Worm (Caenorhabditis elegans) whole organism, L4 larva: ENCODE data around the gene Y75B8A.63.

Experiments used
- D1046.2 ChIP-seq: fragments of 200-800 bp; sonication (Bioruptor generic); IDR thresholded peaks from 2 replicates; pipeline ENCODE4 v1.3.6; 2022; ENCODE audit warnings: missing genetic modification characterization, missing compliant biosample characterization
- F10B5.3 ChIP-seq: sonication (generic microtip); optimal IDR thresholded peaks from 2 replicates; lab custom pipeline; 2016; ENCODE audit warnings: mild to moderate bottlenecking, missing genetic modification characterization, missing compliant biosample characterization
- F26F4.8 ChIP-seq: fragments of 200-800 bp; sonication (Bioruptor generic); conservative IDR thresholded peaks from 2 replicates; pipeline ENCODE4 v1.3.6; 2022; ENCODE audit warnings: missing genetic modification characterization, missing compliant biosample characterization
- F44E2.7 ChIP-seq: fragments of 200-800 bp; sonication (Bioruptor generic); IDR thresholded peaks from 2 replicates; pipeline ENCODE4 v2.1.2; 2022; ENCODE audit warnings: missing genetic modification characterization, missing compliant biosample characterization
- F49E8.2 ChIP-seq: sonication (generic microtip); optimal IDR thresholded peaks from 2 replicates; lab custom pipeline; 2016; ENCODE audit warnings: missing compliant biosample characterization, mild to moderate bottlenecking, missing genetic modification characterization, borderline replicate concordance
- R02D3.7 ChIP-seq: fragments of 150-350 bp; sonication (generic microtip); optimal IDR thresholded peaks from 3 replicates; lab custom pipeline; 2014; ENCODE audit warnings: missing biosample characterization, missing genetic modification characterization
- T20F7.1 ChIP-seq: fragments of 200-800 bp; sonication (Bioruptor generic); optimal IDR thresholded peaks from 2 replicates; lab custom pipeline; 2018; ENCODE audit warnings: mild to moderate bottlenecking, missing genetic modification characterization, missing compliant biosample characterization
- Y48G9A.11 ChIP-seq: fragments of 200-800 bp; sonication (Bioruptor generic); IDR thresholded peaks from 2 replicates; pipeline ENCODE4 v1.3.6; 2022; ENCODE audit warnings: missing genetic modification reagents, missing genetic modification characterization, missing compliant biosample characterization
- ZK337.2 ChIP-seq: fragments of 200-800 bp; sonication (Bioruptor generic); IDR thresholded peaks from 2 replicates; pipeline ENCODE4 v1.3.6; 2022; ENCODE audit warnings: missing genetic modification reagents, missing genetic modification characterization, missing compliant biosample characterization
- ZK546.5 ChIP-seq, 2 experiments: sonication (generic microtip); optimal IDR thresholded peaks; 2 replicates each; lab custom pipeline; 2017; ENCODE audit warnings: missing biosample characterization in 2 of 2, missing genetic modification characterization in 2 of 2
- aly-2 ChIP-seq: sonication (generic microtip); optimal IDR thresholded peaks from 2 replicates; lab custom pipeline; 2018; ENCODE audit warnings: missing biosample characterization, missing genetic modification characterization
- arid-1 ChIP-seq: fragments of 200-800 bp; sonication (Bioruptor generic); conservative IDR thresholded peaks from 2 replicates; pipeline ENCODE4 v1.3.6; 2022; ENCODE audit warnings: missing genetic modification reagents, missing genetic modification characterization, missing compliant biosample characterization
- ceh-44 ChIP-seq: fragments of 200-800 bp; sonication (Bioruptor generic); IDR thresholded peaks from 2 replicates; pipeline ENCODE4 v1.3.6; 2022; ENCODE audit warnings: missing genetic modification reagents, missing genetic modification characterization, missing compliant biosample characterization
- cey-2 ChIP-seq: sonication (generic microtip); optimal IDR thresholded peaks from 3 replicates; lab custom pipeline; 2017; ENCODE audit warnings: missing genetic modification characterization, mild to moderate bottlenecking, missing compliant biosample characterization, antibody characterized with exemption, borderline replicate concordance; ENCODE audit not compliant: insufficient read depth
- daf-19 ChIP-seq: fragments of 200-800 bp; sonication (Bioruptor generic); conservative IDR thresholded peaks from 2 replicates; pipeline ENCODE4 v1.3.6; 2022; ENCODE audit warnings: missing genetic modification characterization, missing compliant biosample characterization
- dmd-6 ChIP-seq: fragments of 200-800 bp; sonication (Bioruptor generic); IDR thresholded peaks from 2 replicates; pipeline ENCODE4 v1.3.6; 2022; ENCODE audit warnings: missing genetic modification reagents, missing genetic modification characterization, missing compliant biosample characterization
- dmd-8 ChIP-seq: fragments of 200-800 bp; sonication (Bioruptor generic); IDR thresholded peaks from 2 replicates; pipeline ENCODE4 v1.3.6; 2022; ENCODE audit warnings: missing genetic modification characterization, missing compliant biosample characterization
- dpl-1 ChIP-seq: fragments of 150-350 bp; optimal IDR thresholded peaks from 2 replicates; lab custom pipeline; 2014; ENCODE audit warnings: missing biosample characterization, missing genetic modification reagents, missing genetic modification characterization
- egl-43 ChIP-seq: fragments of 200-800 bp; sonication (Bioruptor generic); IDR thresholded peaks from 2 replicates; pipeline ENCODE4 v1.3.6; 2022; ENCODE audit warnings: missing genetic modification reagents, missing genetic modification characterization, missing compliant biosample characterization
- fkh-10 ChIP-seq: fragments of 150-350 bp; optimal IDR thresholded peaks from 2 replicates; lab custom pipeline; 2014; ENCODE audit warnings: missing biosample characterization, missing genetic modification reagents, missing genetic modification characterization
- fos-1 ChIP-seq: fragments of 150-350 bp; optimal IDR thresholded peaks from 2 replicates; lab custom pipeline; 2014; ENCODE audit warnings: missing biosample characterization, missing genetic modification characterization
- gei-8 ChIP-seq: fragments of 200-800 bp; sonication (Bioruptor generic); optimal IDR thresholded peaks from 2 replicates; lab custom pipeline; 2018; ENCODE audit warnings: mild to moderate bottlenecking, missing genetic modification characterization, missing compliant biosample characterization
- hlh-30 ChIP-seq: sonication (generic microtip); optimal IDR thresholded peaks from 2 replicates; lab custom pipeline; 2017; ENCODE audit warnings: antibody characterized with exemption, mild to moderate bottlenecking, missing genetic modification characterization, missing compliant biosample characterization; ENCODE audit not compliant: insufficient read depth
- hmg-1.1 ChIP-seq: fragments of 200-800 bp; sonication (Bioruptor generic); IDR thresholded peaks from 2 replicates; pipeline ENCODE4 v1.3.6; 2022; ENCODE audit warnings: missing genetic modification reagents, missing genetic modification characterization, missing compliant biosample characterization
- jun-1 ChIP-seq: fragments of 150-350 bp; optimal IDR thresholded peaks from 2 replicates; lab custom pipeline; 2014; ENCODE audit warnings: missing biosample characterization, missing genetic modification reagents, missing genetic modification characterization
- lin-13 ChIP-seq: fragments of 150-350 bp; optimal IDR thresholded peaks from 2 replicates; lab custom pipeline; 2014; ENCODE audit warnings: missing biosample characterization, missing genetic modification reagents, missing genetic modification characterization
- lin-38 ChIP-seq: fragments of 200-800 bp; sonication (Bioruptor generic); IDR thresholded peaks from 2 replicates; pipeline ENCODE4 v1.3.6; 2022; ENCODE audit warnings: missing genetic modification reagents, missing genetic modification characterization, missing compliant biosample characterization
- madf-5 ChIP-seq, 2 experiments: fragments of 200-800 bp; sonication (Bioruptor generic); IDR thresholded peaks; 2 replicates each; pipeline ENCODE4 v1.3.6; 2022; ENCODE audit warnings: missing compliant biosample characterization in 2 of 2, missing genetic modification characterization in 2 of 2
- madf-9 ChIP-seq: fragments of 200-800 bp; sonication (Bioruptor generic); conservative IDR thresholded peaks from 2 replicates; pipeline ENCODE4 v1.3.6; 2022; ENCODE audit warnings: missing genetic modification reagents, missing genetic modification characterization, missing compliant biosample characterization
- mdl-1 ChIP-seq, 2 experiments: fragments of 150-350 bp in 1 of 2; sonication (generic microtip) in 1 of 2; optimal IDR thresholded peaks; 2 replicates each; lab custom pipeline; 2014 to 2017; ENCODE audit warnings: missing biosample characterization in 2 of 2, missing genetic modification characterization in 2 of 2
- mes-2 ChIP-seq: sonication (generic microtip); optimal IDR thresholded peaks from 2 replicates; lab custom pipeline; 2016; ENCODE audit warnings: missing genotype, mild to moderate bottlenecking, missing genetic modification characterization, missing compliant biosample characterization; ENCODE audit not compliant: poor library complexity, severe bottlenecking
- mxl-2 ChIP-seq: fragments of 200-800 bp; sonication (Bioruptor generic); conservative IDR thresholded peaks from 2 replicates; pipeline ENCODE4 v1.3.6; 2022; ENCODE audit warnings: missing genetic modification reagents, missing genetic modification characterization, missing compliant biosample characterization
- nhr-10 ChIP-seq: fragments of 150-350 bp; optimal IDR thresholded peaks from 2 replicates; lab custom pipeline; 2014; ENCODE audit warnings: missing biosample characterization, missing genetic modification characterization
- nhr-102 ChIP-seq: sonication (generic microtip); optimal IDR thresholded peaks from 2 replicates; lab custom pipeline; 2016; ENCODE audit warnings: mild to moderate bottlenecking, missing genetic modification characterization, moderate library complexity, missing compliant biosample characterization
- nhr-237 ChIP-seq: sonication (generic microtip); optimal IDR thresholded peaks from 2 replicates; lab custom pipeline; 2017; ENCODE audit warnings: missing biosample characterization, missing genetic modification characterization
- nhr-25 ChIP-seq: sonication (generic microtip); optimal IDR thresholded peaks from 2 replicates; lab custom pipeline; 2017; ENCODE audit warnings: missing genetic modification characterization, mild to moderate bottlenecking, missing compliant biosample characterization, antibody characterized with exemption, moderate library complexity, borderline replicate concordance; ENCODE audit not compliant: insufficient read depth
- nhr-48 ChIP-seq: sonication (generic microtip); optimal IDR thresholded peaks from 2 replicates; lab custom pipeline; 2016; ENCODE audit warnings: mild to moderate bottlenecking, missing genetic modification characterization, missing compliant biosample characterization
- nhr-6 ChIP-seq: fragments of 150-350 bp; optimal IDR thresholded peaks from 2 replicates; lab custom pipeline; 2014; ENCODE audit warnings: missing biosample characterization, missing genetic modification characterization
- php-3 ChIP-seq: fragments of 200-800 bp; sonication (Bioruptor generic); IDR thresholded peaks from 2 replicates; pipeline ENCODE4 v1.3.6; 2022; ENCODE audit warnings: missing genetic modification reagents, missing genetic modification characterization, missing compliant biosample characterization
- saeg-2 ChIP-seq: fragments of 200-800 bp; sonication (Bioruptor generic); IDR thresholded peaks from 2 replicates; pipeline ENCODE4 v1.3.6; 2022; ENCODE audit warnings: missing genetic modification reagents, missing genetic modification characterization, missing compliant biosample characterization
- snpc-1.2 ChIP-seq: fragments of 200-800 bp; sonication (Bioruptor generic); IDR thresholded peaks from 2 replicates; pipeline ENCODE4 v1.3.6; 2022; ENCODE audit warnings: missing genetic modification reagents, missing genetic modification characterization, missing compliant biosample characterization
- spr-3 ChIP-seq: fragments of 200-800 bp; sonication (Bioruptor generic); optimal IDR thresholded peaks from 2 replicates; lab custom pipeline; 2018; ENCODE audit warnings: mild to moderate bottlenecking, missing genetic modification characterization, missing compliant biosample characterization
- tra-1 ChIP-seq: fragments of 200-800 bp; sonication (Bioruptor generic); IDR thresholded peaks from 2 replicates; pipeline ENCODE4 v1.3.6; 2022; ENCODE audit warnings: missing genetic modification reagents, missing genetic modification characterization, missing compliant biosample characterization
- unc-130 ChIP-seq: sonication (generic microtip); optimal IDR thresholded peaks from 2 replicates; lab custom pipeline; 2016; ENCODE audit warnings: missing genetic modification reagents, missing genetic modification characterization, missing compliant biosample characterization
- unc-39 ChIP-seq: sonication (generic microtip); optimal IDR thresholded peaks from 2 replicates; lab custom pipeline; 2017; ENCODE audit warnings: missing biosample characterization, missing genetic modification characterization
- unc-62 ChIP-seq, 3 experiments: fragments of 150-350 bp in 1 of 3; sonication (generic microtip); optimal IDR thresholded peaks in 2 of 3; peaks in 1 of 3; 1 replicate in 1 of 3; 2 replicates in 2 of 3; lab custom pipeline; 2014 to 2017; ENCODE audit warnings: missing biosample characterization in 3 of 3, missing genetic modification characterization in 3 of 3, missing genetic modification reagents in 3 of 3, missing genotype in 1 of 3
- vab-7 ChIP-seq: fragments of 200-800 bp; sonication (Bioruptor generic); IDR thresholded peaks from 2 replicates; pipeline ENCODE4 v1.3.6; 2022; ENCODE audit warnings: missing genetic modification reagents, missing genetic modification characterization, missing compliant biosample characterization
- ztf-7 ChIP-seq: fragments of 150-350 bp; optimal IDR thresholded peaks from 2 replicates; lab custom pipeline; 2014; ENCODE audit warnings: missing biosample characterization, missing genetic modification characterization

The Y75B8A.63 gene

ce11 chrIII:12368462-12369306 lies 40.9 kb downstream of the Y75B8A.63 start, which contains the start of gene his-72 (continued):
- TF ChIP-seq ZK546.5 (tag; optimal IDR thresholded peaks at IDR 0.05; lab: Kevin White, UChicago) (no peak), aly-2 (tag; lab: Kevin White, UChicago) (no peak), F44E2.7 (GFP tag; lab: Robert Waterston, UW) (no peak), egl-43 (peak; percentile 64; the same call in 1 of the 2 replicates), nhr-237 (tag; lab: Kevin White, UChicago) (no peak), madf-9 (GFP tag; lab: Robert Waterston, UW) (no peak), nhr-25 (tag; lab: Kevin White, UChicago) (no peak), nhr-10 (tag; lab: Kevin White, UChicago) (no peak), Y48G9A.11 (no peak), lin-13 (peak; percentile 20), jun-1 (no peak), mxl-2 (GFP tag; lab: Robert Waterston, UW) (no peak), tra-1 (GFP tag; lab: Robert Waterston, UW) (no peak), gei-8 (GFP tag; lab: Kevin White, UChicago) (no peak), nhr-102 (tag; lab: Kevin White, UChicago) (no peak), madf-5 (GFP tag; IDR thresholded peaks at IDR 0.05; lab: Robert Waterston, UW) (no peak), lin-38 (GFP tag; lab: Robert Waterston, UW) (peak; percentile 54), dmd-6 (GFP tag; lab: Robert Waterston, UW) (peak; percentile 44; the same call in 1 of the 2 replicates), F26F4.8 (GFP tag; lab: Robert Waterston, UW) (no peak), mdl-1 (tag; optimal IDR thresholded peaks at IDR 0.05; lab: Kevin White, UChicago) (peak; percentile 5 to 6), ceh-44 (GFP tag; lab: Robert Waterston, UW) (no peak), php-3 (GFP tag; lab: Robert Waterston, UW) (no peak), D1046.2 (GFP tag; lab: Robert Waterston, UW) (no peak), unc-62 (GFP tag; optimal IDR thresholded peaks at IDR 0.05 in 1 of 2; lab: Kevin White, UChicago) (peak in 1 of 2 experiments; percentile 34), unc-62 (tag; optimal IDR thresholded peaks at IDR 0.05; lab: Kevin White, UChicago) (no peak), ztf-7 (tag; lab: Kevin White, UChicago) (no peak), cey-2 (tag; lab: Kevin White, UChicago) (no peak), fos-1 (tag; lab: Kevin White, UChicago) (no peak), unc-39 (no peak), mes-2 (peak; percentile 53), hmg-1.1 (GFP tag; lab: Robert Waterston, UW) (peak; percentile 46; the same call in 1 of the 2 replicates), snpc-1.2 (GFP tag; lab: Robert Waterston, UW) (0 out of 2 replicates have a peak, but pooled peaks have one; percentile 21), F49E8.2 (no peak), arid-1 (0 out of 2 replicates have a peak, but pooled peaks have one; percentile 2), T20F7.1 (no peak), ZK337.2 (GFP tag; lab: Robert Waterston, UW) (no peak), dmd-8 (GFP tag; lab: Robert Waterston, UW) (no peak), hlh-30 (peak; percentile 58), daf-19 (no peak), dpl-1 (GFP tag; lab: Kevin White, UChicago) (peak; percentile 21), fkh-10 (GFP tag; lab: Kevin White, UChicago) (no peak), nhr-6 (tag; lab: Kevin White, UChicago) (no peak), saeg-2 (no peak), F10B5.3 (tag; lab: Kevin White, UChicago) (no peak), unc-130 (no peak), vab-7 (GFP tag; lab: Robert Waterston, UW) (no peak), nhr-48 (tag; lab: Kevin White, UChicago) (no peak), R02D3.7 (no peak), spr-3 (no peak)
